Worm (Caenorhabditis elegans) whole organism, L4 larva: ENCODE results near the gene D1005.2.

Experiments used
- F37D6.2 ChIP-seq: sonication (generic microtip); optimal IDR thresholded peaks from 2 replicates; lab custom pipeline; 2016; ENCODE audit warnings: mild to moderate bottlenecking, missing genetic modification characterization, missing compliant biosample characterization
- F49E8.2 ChIP-seq: sonication (generic microtip); optimal IDR thresholded peaks from 2 replicates; lab custom pipeline; 2016; ENCODE audit warnings: missing compliant biosample characterization, mild to moderate bottlenecking, missing genetic modification characterization, borderline replicate concordance
- R02D3.7 ChIP-seq: fragments of 150-350 bp; sonication (generic microtip); optimal IDR thresholded peaks from 3 replicates; lab custom pipeline; 2014; ENCODE audit warnings: missing biosample characterization, missing genetic modification characterization
- T20F7.1 ChIP-seq: fragments of 200-800 bp; sonication (Bioruptor generic); optimal IDR thresholded peaks from 2 replicates; lab custom pipeline; 2018; ENCODE audit warnings: mild to moderate bottlenecking, missing genetic modification characterization, missing compliant biosample characterization
- T26A8.4 ChIP-seq: fragments of 200-800 bp; sonication (Bioruptor generic); IDR thresholded peaks from 2 replicates; pipeline ENCODE4 v1.3.6; 2022; ENCODE audit warnings: missing genetic modification characterization, missing compliant biosample characterization
- Y48G9A.11 ChIP-seq: fragments of 200-800 bp; sonication (Bioruptor generic); IDR thresholded peaks from 2 replicates; pipeline ENCODE4 v1.3.6; 2022; ENCODE audit warnings: missing genetic modification reagents, missing genetic modification characterization, missing compliant biosample characterization
- Y5F2A.4 ChIP-seq: fragments of 200-800 bp; sonication (Bioruptor generic); optimal IDR thresholded peaks from 2 replicates; lab custom pipeline; 2018; ENCODE audit warnings: mild to moderate bottlenecking, missing genetic modification characterization, missing compliant biosample characterization
- Y75B8A.6 ChIP-seq: fragments of 200-800 bp; sonication (Bioruptor generic); IDR thresholded peaks from 2 replicates; pipeline ENCODE4 v1.3.6; 2022; ENCODE audit warnings: missing genetic modification reagents, missing genetic modification characterization, missing compliant biosample characterization
- ZK546.5 ChIP-seq, 2 experiments: sonication (generic microtip); optimal IDR thresholded peaks; 2 replicates each; lab custom pipeline; 2017; ENCODE audit warnings: missing biosample characterization in 2 of 2, missing genetic modification characterization in 2 of 2
- aha-1 ChIP-seq: fragments of 150-350 bp; peaks from one replicate; lab custom pipeline; 2014; ENCODE audit warnings: missing biosample characterization, missing genetic modification characterization
- attf-4 ChIP-seq: sonication (generic microtip); optimal IDR thresholded peaks from 3 replicates; lab custom pipeline; 2017; ENCODE audit warnings: missing biosample characterization, missing genetic modification characterization
- ceh-20 ChIP-seq: fragments of 200-800 bp; sonication (Bioruptor generic); IDR thresholded peaks from 2 replicates; pipeline ENCODE4 v1.3.6; 2022; ENCODE audit warnings: missing genetic modification reagents, missing genetic modification characterization, missing compliant biosample characterization
- ceh-28 ChIP-seq: fragments of 150-350 bp; optimal IDR thresholded peaks from 2 replicates; lab custom pipeline; 2014; ENCODE audit warnings: missing biosample characterization, missing genetic modification reagents, missing genetic modification characterization
- ceh-44 ChIP-seq: fragments of 200-800 bp; sonication (Bioruptor generic); IDR thresholded peaks from 2 replicates; pipeline ENCODE4 v1.3.6; 2022; ENCODE audit warnings: missing genetic modification reagents, missing genetic modification characterization, missing compliant biosample characterization
- ceh-62 ChIP-seq: sonication (generic microtip); optimal IDR thresholded peaks from 2 replicates; lab custom pipeline; 2017; ENCODE audit warnings: missing biosample characterization, missing genetic modification characterization
- ces-1 ChIP-seq: fragments of 150-350 bp; sonication (generic microtip); optimal IDR thresholded peaks from 4 replicates; lab custom pipeline; 2014; ENCODE audit warnings: missing biosample characterization, missing genetic modification reagents, missing genetic modification characterization
- daf-12 ChIP-seq: fragments of 150-350 bp; optimal IDR thresholded peaks from 2 replicates; lab custom pipeline; 2014; ENCODE audit warnings: missing biosample characterization, missing genetic modification reagents, missing genetic modification characterization
- dmd-8 ChIP-seq: fragments of 200-800 bp; sonication (Bioruptor generic); IDR thresholded peaks from 2 replicates; pipeline ENCODE4 v1.3.6; 2022; ENCODE audit warnings: missing genetic modification characterization, missing compliant biosample characterization
- dmd-9 ChIP-seq: fragments of 200-800 bp; sonication (Bioruptor generic); IDR thresholded peaks from 2 replicates; pipeline ENCODE4 v1.3.6; 2022; ENCODE audit warnings: missing genetic modification reagents, missing genetic modification characterization, missing compliant biosample characterization
- duxl-1 ChIP-seq: sonication (generic microtip); optimal IDR thresholded peaks from 2 replicates; lab custom pipeline; 2016; ENCODE audit warnings: mild to moderate bottlenecking, missing genetic modification characterization, moderate library complexity, missing compliant biosample characterization; ENCODE audit not compliant: poor library complexity
- fkh-10 ChIP-seq: fragments of 150-350 bp; optimal IDR thresholded peaks from 2 replicates; lab custom pipeline; 2014; ENCODE audit warnings: missing biosample characterization, missing genetic modification reagents, missing genetic modification characterization
- fos-1 ChIP-seq: fragments of 150-350 bp; optimal IDR thresholded peaks from 2 replicates; lab custom pipeline; 2014; ENCODE audit warnings: missing biosample characterization, missing genetic modification characterization
- gei-8 ChIP-seq: fragments of 200-800 bp; sonication (Bioruptor generic); optimal IDR thresholded peaks from 2 replicates; lab custom pipeline; 2018; ENCODE audit warnings: mild to moderate bottlenecking, missing genetic modification characterization, missing compliant biosample characterization
- hlh-11 ChIP-seq: fragments of 200-800 bp; sonication (Bioruptor generic); optimal IDR thresholded peaks from 2 replicates; lab custom pipeline; 2018; ENCODE audit warnings: mild to moderate bottlenecking, missing genetic modification characterization, missing compliant biosample characterization
- hlh-30 ChIP-seq: sonication (generic microtip); optimal IDR thresholded peaks from 2 replicates; lab custom pipeline; 2017; ENCODE audit warnings: antibody characterized with exemption, mild to moderate bottlenecking, missing genetic modification characterization, missing compliant biosample characterization; ENCODE audit not compliant: insufficient read depth
- hmg-1.1 ChIP-seq: fragments of 200-800 bp; sonication (Bioruptor generic); IDR thresholded peaks from 2 replicates; pipeline ENCODE4 v1.3.6; 2022; ENCODE audit warnings: missing genetic modification reagents, missing genetic modification characterization, missing compliant biosample characterization
- jun-1 ChIP-seq: fragments of 150-350 bp; optimal IDR thresholded peaks from 2 replicates; lab custom pipeline; 2014; ENCODE audit warnings: missing biosample characterization, missing genetic modification reagents, missing genetic modification characterization
- lim-7 ChIP-seq: fragments of 200-800 bp; sonication (Bioruptor generic); IDR thresholded peaks from 2 replicates; pipeline ENCODE4 v1.3.6; 2022; ENCODE audit warnings: missing genetic modification characterization, missing compliant biosample characterization
- lin-15B ChIP-seq: fragments of 150-350 bp; sonication (generic microtip); optimal IDR thresholded peaks from 3 replicates; lab custom pipeline; 2014; ENCODE audit warnings: missing biosample characterization, missing genetic modification characterization
- lin-29 ChIP-seq: fragments of 200-800 bp; sonication (Bioruptor generic); IDR thresholded peaks from 2 replicates; pipeline ENCODE4 v1.3.6; 2022; ENCODE audit warnings: missing genetic modification reagents, missing genetic modification characterization, missing compliant biosample characterization
- lir-3 ChIP-seq: sonication (generic microtip); optimal IDR thresholded peaks from 2 replicates; lab custom pipeline; 2016; ENCODE audit warnings: mild to moderate bottlenecking, missing genetic modification characterization, missing compliant biosample characterization
- lsy-2 ChIP-seq, 2 experiments: fragments of 150-350 bp in 1 of 2; sonication (generic microtip) in 1 of 2; optimal IDR thresholded peaks; 2 replicates each; lab custom pipeline; 2014 to 2017; ENCODE audit warnings: missing biosample characterization in 2 of 2, missing genetic modification characterization in 2 of 2
- madf-5 ChIP-seq, 2 experiments: fragments of 200-800 bp; sonication (Bioruptor generic); IDR thresholded peaks; 2 replicates each; pipeline ENCODE4 v1.3.6; 2022; ENCODE audit warnings: missing compliant biosample characterization in 2 of 2, missing genetic modification characterization in 2 of 2
- mdl-1 ChIP-seq, 2 experiments: fragments of 150-350 bp in 1 of 2; sonication (generic microtip) in 1 of 2; optimal IDR thresholded peaks; 2 replicates each; lab custom pipeline; 2014 to 2017; ENCODE audit warnings: missing biosample characterization in 2 of 2, missing genetic modification characterization in 2 of 2
- mdt-29 ChIP-seq: fragments of 200-800 bp; sonication (Bioruptor generic); IDR thresholded peaks from 2 replicates; pipeline ENCODE4 v1.3.6; 2022; ENCODE audit warnings: missing genetic modification reagents, missing genetic modification characterization, missing compliant biosample characterization
- mes-2 ChIP-seq: sonication (generic microtip); optimal IDR thresholded peaks from 2 replicates; lab custom pipeline; 2016; ENCODE audit warnings: missing genotype, mild to moderate bottlenecking, missing genetic modification characterization, missing compliant biosample characterization; ENCODE audit not compliant: poor library complexity, severe bottlenecking
- nhr-10 ChIP-seq: fragments of 150-350 bp; optimal IDR thresholded peaks from 2 replicates; lab custom pipeline; 2014; ENCODE audit warnings: missing biosample characterization, missing genetic modification characterization
- nhr-111 ChIP-seq: fragments of 200-800 bp; sonication (Bioruptor generic); optimal IDR thresholded peaks from 2 replicates; lab custom pipeline; 2018; ENCODE audit warnings: mild to moderate bottlenecking, missing genetic modification characterization, missing compliant biosample characterization
- nhr-237 ChIP-seq: sonication (generic microtip); optimal IDR thresholded peaks from 2 replicates; lab custom pipeline; 2017; ENCODE audit warnings: missing biosample characterization, missing genetic modification characterization
- nhr-42 ChIP-seq: fragments of 200-800 bp; sonication (Bioruptor generic); IDR thresholded peaks from 2 replicates; pipeline ENCODE4 v1.3.6; 2022; ENCODE audit warnings: missing genetic modification characterization, missing compliant biosample characterization
- pha-4 ChIP-seq, 2 experiments: fragments of 150-350 bp in 1 of 2; fragments of 200-800 bp in 1 of 2; sonication (Bioruptor generic) in 1 of 2; IDR thresholded peaks in 1 of 2; optimal IDR thresholded peaks in 1 of 2; 2 replicates each; pipeline versions ENCODE4 v1.3.6 to Lab custom; 2014 to 2022; ENCODE audit warnings: missing genetic modification characterization in 2 of 2, missing genetic modification reagents in 2 of 2, missing biosample characterization in 1 of 2, missing compliant biosample characterization in 1 of 2
- php-3 ChIP-seq: fragments of 200-800 bp; sonication (Bioruptor generic); IDR thresholded peaks from 2 replicates; pipeline ENCODE4 v1.3.6; 2022; ENCODE audit warnings: missing genetic modification reagents, missing genetic modification characterization, missing compliant biosample characterization
- pqm-1 ChIP-seq: sonication (generic microtip); optimal IDR thresholded peaks from 2 replicates; lab custom pipeline; 2017; ENCODE audit warnings: missing biosample characterization, missing genetic modification characterization
- rbr-2 ChIP-seq: sonication (generic microtip); optimal IDR thresholded peaks from 2 replicates; lab custom pipeline; 2016; ENCODE audit warnings: missing genotype, missing genetic modification characterization, missing compliant biosample characterization
- sdz-12 ChIP-seq: fragments of 200-800 bp; sonication (Bioruptor generic); optimal IDR thresholded peaks from 2 replicates; lab custom pipeline; 2018; ENCODE audit warnings: mild to moderate bottlenecking, missing genetic modification characterization, missing compliant biosample characterization
- set-16 ChIP-seq: fragments of 200-800 bp; sonication (Bioruptor generic); IDR thresholded peaks from 2 replicates; pipeline ENCODE4 v1.3.6; 2022; ENCODE audit warnings: missing genetic modification reagents, missing genetic modification characterization, missing compliant biosample characterization
- snpc-4 ChIP-seq: fragments of 150-350 bp; optimal IDR thresholded peaks from 2 replicates; lab custom pipeline; 2014; ENCODE audit warnings: missing biosample characterization, missing genetic modification characterization
- spr-3 ChIP-seq: fragments of 200-800 bp; sonication (Bioruptor generic); optimal IDR thresholded peaks from 2 replicates; lab custom pipeline; 2018; ENCODE audit warnings: mild to moderate bottlenecking, missing genetic modification characterization, missing compliant biosample characterization
- vab-7 ChIP-seq: fragments of 200-800 bp; sonication (Bioruptor generic); IDR thresholded peaks from 2 replicates; pipeline ENCODE4 v1.3.6; 2022; ENCODE audit warnings: missing genetic modification reagents, missing genetic modification characterization, missing compliant biosample characterization
- zag-1 ChIP-seq: fragments of 150-350 bp; optimal IDR thresholded peaks from 2 replicates; lab custom pipeline; 2014; ENCODE audit warnings: missing biosample characterization, missing genetic modification characterization
- zip-11 ChIP-seq: fragments of 200-800 bp; sonication (Bioruptor generic); IDR thresholded peaks from 2 replicates; pipeline ENCODE4 v1.3.6; 2022; ENCODE audit warnings: missing genetic modification characterization, missing compliant biosample characterization
- ztf-11 ChIP-seq: fragments of 150-350 bp; optimal IDR thresholded peaks from 2 replicates; lab custom pipeline; 2014; ENCODE audit warnings: missing biosample characterization, missing genetic modification characterization

Gene D1005.2

DNA sequence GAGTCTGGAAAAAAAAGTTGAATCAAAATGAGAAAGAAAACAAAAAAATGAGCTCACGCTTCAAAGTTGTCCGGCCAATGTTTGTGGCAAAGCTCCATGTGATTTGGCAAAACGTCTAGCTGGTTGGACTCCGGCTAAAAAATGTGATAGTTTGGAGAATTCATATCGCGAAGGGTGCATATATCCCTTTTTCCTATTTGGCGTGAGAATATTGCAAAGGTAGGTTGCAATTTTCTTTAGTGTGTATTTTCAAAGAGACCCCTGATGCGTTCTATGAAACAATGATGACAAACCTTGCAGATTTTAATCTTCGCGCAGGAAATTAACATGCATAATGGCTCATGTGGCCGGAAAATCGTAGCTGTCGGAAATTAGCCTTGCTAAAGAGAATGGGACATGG lies 33.4 kb downstream of the D1005.2 start:
- TF ChIP-seq php-3, result no peak
- peak; percentile 16 for TF ChIP-seq rbr-2 (tag; lab: Kevin White, UChicago)
- no peak for TF ChIP-seq fkh-10 (GFP tag; lab: Kevin White, UChicago)
- no peak for TF ChIP-seq aha-1 (tag; lab: Kevin White, UChicago)
- TF ChIP-seq Y48G9A.11 (GFP tag; lab: Robert Waterston, UW), result no peak
- no peak for TF ChIP-seq ztf-11 (tag; lab: Kevin White, UChicago)
- no peak for TF ChIP-seq dmd-8 (GFP tag; lab: Robert Waterston, UW)
- TF ChIP-seq duxl-1, result peak; percentile 64
- peak in 1 of 2 experiments; percentile 46 for TF ChIP-seq lsy-2 (tag; optimal IDR thresholded peaks at IDR 0.05; lab: Kevin White, UChicago)
- TF ChIP-seq attf-4 (tag; lab: Kevin White, UChicago), result no peak
- TF ChIP-seq zag-1 (tag; lab: Kevin White, UChicago), result no peak
- TF ChIP-seq ceh-44, result no peak
- TF ChIP-seq pha-4 (GFP tag; IDR thresholded peaks at IDR 0.05; lab: Robert Waterston, UW), result no peak
- no peak for TF ChIP-seq pha-4 (tag; optimal IDR thresholded peaks at IDR 0.05; lab: Kevin White, UChicago)
- no peak for TF ChIP-seq dmd-9 (GFP tag; lab: Robert Waterston, UW)
- no peak for TF ChIP-seq snpc-4 (tag; lab: Kevin White, UChicago)
- no peak for TF ChIP-seq sdz-12
- peak; percentile 21 for TF ChIP-seq mes-2 (tag; lab: Kevin White, UChicago)
- TF ChIP-seq hmg-1.1 (GFP tag; lab: Robert Waterston, UW), result peak; percentile 36; the same call in 1 of the 2 replicates
- no peak for TF ChIP-seq nhr-237 (tag; lab: Kevin White, UChicago)
- no peak for TF ChIP-seq F49E8.2 (tag; lab: Kevin White, UChicago)
- TF ChIP-seq nhr-111 (GFP tag; lab: Kevin White, UChicago), result no peak
- no peak for TF ChIP-seq spr-3 (GFP tag; lab: Kevin White, UChicago)
- TF ChIP-seq nhr-42 (GFP tag; lab: Robert Waterston, UW), result no peak
- TF ChIP-seq ceh-62 (tag; lab: Kevin White, UChicago), result no peak
- peak; percentile 12 for TF ChIP-seq hlh-11 (tag; lab: Kevin White, UChicago)
- TF ChIP-seq lin-29 (GFP tag; lab: Robert Waterston, UW), result no peak
- no peak for TF ChIP-seq mdt-29 (GFP tag; lab: Robert Waterston, UW)
- TF ChIP-seq set-16 (GFP tag; lab: Robert Waterston, UW), result no peak
- TF ChIP-seq R02D3.7 (tag; lab: Kevin White, UChicago), result no peak
- no peak for TF ChIP-seq Y75B8A.6 (GFP tag; lab: Robert Waterston, UW)
- TF ChIP-seq ceh-20 (GFP tag; lab: Robert Waterston, UW), result no peak
- peak; percentile 20 for TF ChIP-seq Y5F2A.4 (GFP tag; lab: Kevin White, UChicago)
- TF ChIP-seq nhr-10 (tag; lab: Kevin White, UChicago), result no peak
- TF ChIP-seq jun-1 (tag; lab: Kevin White, UChicago), result peak; percentile 1
- no peak for TF ChIP-seq lim-7 (GFP tag; lab: Robert Waterston, UW)
- TF ChIP-seq F37D6.2 (tag; lab: Kevin White, UChicago), result no peak
- TF ChIP-seq lin-15B (tag; lab: Kevin White, UChicago), result no peak
- TF ChIP-seq T20F7.1 (GFP tag; lab: Kevin White, UChicago), result no peak
- TF ChIP-seq ZK546.5 (tag; optimal IDR thresholded peaks at IDR 0.05; lab: Kevin White, UChicago), result no peak
- TF ChIP-seq daf-12 (tag; lab: Kevin White, UChicago), result no peak
- no peak for TF ChIP-seq fos-1 (tag; lab: Kevin White, UChicago)
- TF ChIP-seq madf-5 (GFP tag; IDR thresholded peaks at IDR 0.05; lab: Robert Waterston, UW), result no peak
- no peak for TF ChIP-seq lir-3 (tag; lab: Kevin White, UChicago)
- no peak for TF ChIP-seq pqm-1
- TF ChIP-seq mdl-1 (tag; optimal IDR thresholded peaks at IDR 0.05; lab: Kevin White, UChicago), result no peak
- no peak for TF ChIP-seq ces-1 (GFP tag; lab: Kevin White, UChicago)
- no peak for TF ChIP-seq hlh-30 (tag; lab: Kevin White, UChicago)
- no peak for TF ChIP-seq zip-11
- TF ChIP-seq ceh-28, result no peak
- no peak for TF ChIP-seq vab-7
- no peak for TF ChIP-seq gei-8 (GFP tag; lab: Kevin White, UChicago)
- 0 out of 2 replicates have a peak, but pooled peaks have one; percentile 55 for TF ChIP-seq T26A8.4
